Worm (Caenorhabditis elegans) whole organism, L3 larva: Measurements from ENCODE around the gene adbp-1.
"Not testable (repeated sequence)": the region's sequence is repeated elsewhere in the genome, so short reads cannot be mapped to it uniquely, and the experiment has no call there.

Experiments used
- R02D3.7 ChIP-seq: fragments of 150-350 bp; optimal IDR thresholded peaks from 2 replicates; lab custom pipeline; 2014; ENCODE audit warnings: missing biosample characterization, missing genetic modification characterization
- ZK546.5 ChIP-seq: sonication (generic microtip); optimal IDR thresholded peaks from 2 replicates; lab custom pipeline; 2017; ENCODE audit warnings: missing biosample characterization, missing genetic modification characterization
- aly-2 ChIP-seq: fragments of 150-350 bp; optimal IDR thresholded peaks from 2 replicates; lab custom pipeline; 2014; ENCODE audit warnings: missing biosample characterization, missing genetic modification characterization
- ama-1 ChIP-seq: fragments of 150-350 bp; optimal IDR thresholded peaks from 2 replicates; lab custom pipeline; 2018
- ceh-16 ChIP-seq: sonication (generic microtip); optimal IDR thresholded peaks from 2 replicates; lab custom pipeline; 2017; ENCODE audit warnings: missing biosample characterization, missing genetic modification characterization
- ceh-28 ChIP-seq: fragments of 150-350 bp; optimal IDR thresholded peaks from 2 replicates; lab custom pipeline; 2014; ENCODE audit warnings: missing biosample characterization, missing genetic modification reagents, missing genetic modification characterization
- ceh-82 ChIP-seq: fragments of 150-350 bp; optimal IDR thresholded peaks from 2 replicates; lab custom pipeline; 2014; ENCODE audit warnings: missing biosample characterization, missing genetic modification characterization
- ceh-9 ChIP-seq: sonication (generic microtip); optimal IDR thresholded peaks from 2 replicates; lab custom pipeline; 2018; ENCODE audit warnings: missing biosample characterization, missing genetic modification characterization
- egl-5 ChIP-seq: fragments of 150-350 bp; optimal IDR thresholded peaks from 2 replicates; lab custom pipeline; 2017; ENCODE audit warnings: missing biosample characterization, missing genetic modification reagents, missing genetic modification characterization, inconsistent platforms
- elt-1 ChIP-seq: fragments of 150-350 bp; optimal IDR thresholded peaks from 2 replicates; lab custom pipeline; 2014; ENCODE audit warnings: missing biosample characterization, missing genetic modification characterization
- elt-2 ChIP-seq: sonication (generic microtip); optimal IDR thresholded peaks from 2 replicates; lab custom pipeline; 2016; ENCODE audit warnings: missing genetic modification reagents, mild to moderate bottlenecking, missing genetic modification characterization, missing compliant biosample characterization
- elt-3 ChIP-seq, 3 experiments: fragments of 150-350 bp in 1 of 3; sonication (generic microtip) in 2 of 3; optimal IDR thresholded peaks; 2 replicates in 2 of 3; 4 replicates in 1 of 3; lab custom pipeline; 2014 to 2017; ENCODE audit warnings: missing biosample characterization in 3 of 3, missing genetic modification characterization in 3 of 3
- eor-1 ChIP-seq, 2 experiments: fragments of 150-350 bp; optimal IDR thresholded peaks; 2 replicates each; lab custom pipeline; 2014 to 2018; ENCODE audit warnings: missing biosample characterization in 2 of 2, missing genetic modification characterization in 2 of 2
- fkh-10 ChIP-seq: sonication (generic microtip); optimal IDR thresholded peaks from 2 replicates; lab custom pipeline; 2017; ENCODE audit warnings: missing biosample characterization, missing genetic modification reagents, missing genetic modification characterization
- hmg-11 ChIP-seq: sonication (generic microtip); optimal IDR thresholded peaks from 2 replicates; lab custom pipeline; 2016; ENCODE audit warnings: missing genetic modification characterization, missing compliant biosample characterization
- jun-1 ChIP-seq: fragments of 150-350 bp; optimal IDR thresholded peaks from 2 replicates; lab custom pipeline; 2014; ENCODE audit warnings: missing biosample characterization, missing genetic modification reagents, missing genetic modification characterization
- lin-15B ChIP-seq: fragments of 150-350 bp; optimal IDR thresholded peaks from 2 replicates; lab custom pipeline; 2014; ENCODE audit warnings: missing biosample characterization, missing genetic modification characterization
- lin-39 ChIP-seq: fragments of 150-350 bp; optimal IDR thresholded peaks from 2 replicates; lab custom pipeline; 2018; ENCODE audit warnings: missing biosample characterization, missing genetic modification reagents, missing genetic modification characterization
- lsy-12 ChIP-seq: sonication (generic microtip); optimal IDR thresholded peaks from 2 replicates; lab custom pipeline; 2016; ENCODE audit warnings: mild to moderate bottlenecking, missing genetic modification characterization, missing compliant biosample characterization
- mdl-1 ChIP-seq: fragments of 150-350 bp; optimal IDR thresholded peaks from 2 replicates; lab custom pipeline; 2014; ENCODE audit warnings: missing biosample characterization, missing genetic modification characterization
- mml-1 ChIP-seq: fragments of 150-350 bp; sonication (generic microtip); optimal IDR thresholded peaks from 3 replicates; lab custom pipeline; 2014; ENCODE audit warnings: missing biosample characterization, missing genetic modification characterization
- nfya-1 ChIP-seq: sonication (generic microtip); optimal IDR thresholded peaks from 2 replicates; lab custom pipeline; 2017; ENCODE audit warnings: missing genetic modification characterization, mild to moderate bottlenecking, missing compliant biosample characterization, antibody characterized with exemption, moderate library complexity; ENCODE audit not compliant: insufficient read depth
- nhr-11 ChIP-seq: fragments of 150-350 bp; optimal IDR thresholded peaks from 2 replicates; lab custom pipeline; 2014; ENCODE audit warnings: missing biosample characterization, missing genetic modification characterization
- nhr-12 ChIP-seq: fragments of 150-350 bp; optimal IDR thresholded peaks from 2 replicates; lab custom pipeline; 2014; ENCODE audit warnings: missing biosample characterization, missing genetic modification characterization
- nhr-23 ChIP-seq: fragments of 150-350 bp; optimal IDR thresholded peaks from 2 replicates; lab custom pipeline; 2014; ENCODE audit warnings: missing biosample characterization, missing genetic modification reagents, missing genetic modification characterization
- nhr-25 ChIP-seq: sonication (generic microtip); optimal IDR thresholded peaks from 2 replicates; lab custom pipeline; 2017; ENCODE audit warnings: missing biosample characterization, missing genetic modification characterization
- nhr-28 ChIP-seq: fragments of 150-350 bp; optimal IDR thresholded peaks from 2 replicates; lab custom pipeline; 2014; ENCODE audit warnings: missing biosample characterization, missing genetic modification characterization
- nhr-43 ChIP-seq: sonication (generic microtip); optimal IDR thresholded peaks from 2 replicates; lab custom pipeline; 2016; ENCODE audit warnings: mild to moderate bottlenecking, missing genetic modification characterization, missing compliant biosample characterization; ENCODE audit not compliant: poor library complexity, severe bottlenecking
- nhr-76 ChIP-seq: fragments of 150-350 bp; sonication (generic microtip); optimal IDR thresholded peaks from 5 replicates; lab custom pipeline; 2014; ENCODE audit warnings: missing biosample characterization, missing genetic modification characterization
- nhr-77 ChIP-seq: fragments of 150-350 bp; optimal IDR thresholded peaks from 2 replicates; lab custom pipeline; 2014; ENCODE audit warnings: missing biosample characterization, missing genetic modification characterization
- pqm-1 ChIP-seq: fragments of 150-350 bp; optimal IDR thresholded peaks from 2 replicates; lab custom pipeline; 2017; ENCODE audit warnings: missing biosample characterization, missing genetic modification characterization, inconsistent platforms
- sea-2 ChIP-seq: fragments of 150-350 bp; sonication (generic microtip); optimal IDR thresholded peaks from 4 replicates; lab custom pipeline; 2014; ENCODE audit warnings: missing biosample characterization, missing genetic modification reagents, missing genetic modification characterization
- skn-1 ChIP-seq: fragments of 150-350 bp; optimal IDR thresholded peaks from 2 replicates; lab custom pipeline; 2014; ENCODE audit warnings: missing biosample characterization, missing genetic modification characterization
- snpc-4 ChIP-seq: fragments of 150-350 bp; optimal IDR thresholded peaks from 2 replicates; lab custom pipeline; 2014; ENCODE audit warnings: missing biosample characterization, missing genetic modification characterization
- tbx-2 ChIP-seq: sonication (generic microtip); optimal IDR thresholded peaks from 2 replicates; lab custom pipeline; 2016; ENCODE audit warnings: mild to moderate bottlenecking, missing genetic modification characterization, missing compliant biosample characterization
- unc-62 ChIP-seq: fragments of 150-350 bp; sonication (generic microtip); optimal IDR thresholded peaks from 4 replicates; lab custom pipeline; 2014; ENCODE audit warnings: missing biosample characterization, missing genetic modification reagents, missing genetic modification characterization
- zag-1 ChIP-seq: fragments of 150-350 bp; optimal IDR thresholded peaks from 2 replicates; lab custom pipeline; 2014; ENCODE audit warnings: missing biosample characterization, missing genetic modification characterization
- ztf-11 ChIP-seq: fragments of 150-350 bp; optimal IDR thresholded peaks from 2 replicates; lab custom pipeline; 2014; ENCODE audit warnings: missing biosample characterization, missing genetic modification characterization
- ztf-4 ChIP-seq: fragments of 150-350 bp; optimal IDR thresholded peaks from 2 replicates; lab custom pipeline; 2014; ENCODE audit warnings: missing biosample characterization, missing genetic modification characterization

adbp-1 gene

DNA sequence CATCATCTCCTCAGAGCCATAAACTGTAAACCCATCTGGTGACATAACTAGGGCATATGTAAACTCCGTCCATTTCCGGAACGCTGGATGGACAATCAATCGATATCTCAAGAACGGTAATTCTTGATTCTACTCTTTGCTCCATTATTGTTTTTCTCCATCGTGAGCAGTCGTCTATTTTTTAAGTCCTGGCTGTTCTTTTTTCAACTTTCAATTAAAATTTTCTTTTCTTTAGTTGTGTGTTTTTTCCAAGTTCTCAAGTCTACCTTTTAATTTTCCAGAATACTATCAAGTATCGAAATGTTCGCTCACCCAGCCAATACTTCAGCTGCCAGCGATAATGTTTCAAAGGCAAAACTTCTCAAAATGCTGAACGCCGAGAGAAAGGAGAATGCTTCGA, 10.0 kb upstream of the adbp-1 start, which contains the start of gene C05D12.5:
Gene C05D12.5 (plus strand): TSS at position 301 of the 400 bp plus-strand sequence.
- TF ChIP-seq egl-5 = no peak
- TF ChIP-seq ztf-4 (tag; lab: Kevin White, UChicago) = no peak
- TF ChIP-seq nhr-12 = no peak
- no peak for TF ChIP-seq ama-1
- TF ChIP-seq mml-1 (tag; lab: Kevin White, UChicago) = no peak
- TF ChIP-seq ceh-28 = no peak
- no peak for TF ChIP-seq hmg-11
- no peak for TF ChIP-seq eor-1 (tag; optimal IDR thresholded peaks at IDR 0.05; lab: Kevin White, UChicago)
- TF ChIP-seq skn-1 (tag; lab: Kevin White, UChicago) = no peak
- no peak for TF ChIP-seq aly-2
- no peak for TF ChIP-seq nhr-25
- no peak for TF ChIP-seq elt-1 (tag; lab: Kevin White, UChicago)
- TF ChIP-seq ceh-82 (tag; lab: Kevin White, UChicago) = no peak
- TF ChIP-seq, all 47 proteins: peak for 0

DNA sequence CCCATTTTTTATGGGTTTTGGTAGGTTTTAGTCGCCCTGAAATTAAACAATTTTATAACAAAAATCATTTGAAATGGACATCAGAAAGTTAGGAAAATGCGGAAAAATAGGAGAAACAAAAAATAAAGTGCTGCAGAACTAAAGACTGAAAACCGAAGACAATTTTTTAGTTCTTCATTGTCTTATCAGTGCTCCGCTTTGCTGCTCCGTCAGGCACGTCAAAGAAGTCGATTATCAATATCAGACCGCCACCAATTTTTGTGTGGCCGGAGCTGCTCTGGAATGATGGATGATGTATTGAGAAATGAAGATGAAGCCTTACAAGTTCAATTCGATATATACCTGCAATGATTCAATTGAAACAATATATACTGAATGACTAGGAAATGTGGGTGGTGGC, 5.5 kb upstream of the adbp-1 start, which contains the start of gene vha-6:
Gene vha-6 (minus strand): TSS at position 36 of the 400 bp plus-strand sequence.
- TF ChIP-seq elt-3 (tag; optimal IDR thresholded peaks at IDR 0.05; lab: Kevin White, UChicago) (no peak), ceh-28 (no peak), pqm-1 (tag; lab: Kevin White, UChicago) (peak; percentile 69), elt-2 (tag; lab: Kevin White, UChicago) (peak; percentile 83)

DNA sequence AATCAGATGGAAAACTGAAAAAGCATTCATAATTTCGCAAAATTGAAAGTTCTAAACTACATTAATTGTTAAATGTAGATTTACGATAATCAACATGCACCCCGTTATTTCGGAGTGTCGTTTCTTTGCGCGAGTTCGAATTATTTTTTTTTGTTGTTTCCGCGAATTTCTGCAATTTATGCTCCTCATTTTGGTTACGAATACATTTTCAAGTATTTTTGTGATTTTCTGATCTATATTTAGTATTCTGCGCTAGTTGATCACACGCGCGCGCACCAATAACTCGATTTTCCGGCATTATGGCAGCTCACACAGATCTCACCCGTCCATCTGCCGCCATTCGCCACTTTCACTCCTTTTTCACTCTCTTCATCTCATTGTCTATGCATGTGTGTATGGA, 3.7 kb upstream of the adbp-1 start, which contains the start of gene VW02B12L.2:
Gene VW02B12L.2 (minus strand): TSS at position 65 of the 400 bp plus-strand sequence.
- TF ChIP-seq nhr-76 (tag; lab: Kevin White, UChicago) (no peak), lin-39 (tag; lab: Kevin White, UChicago) (peak; percentile 67), elt-2 (tag; lab: Kevin White, UChicago) (no peak), ZK546.5 (no peak), nhr-25 (peak; percentile 17), nhr-23 (tag; lab: Kevin White, UChicago) (peak; percentile 51), lin-15B (tag; lab: Kevin White, UChicago) (peak; percentile 46), zag-1 (tag; lab: Kevin White, UChicago) (no peak), unc-62 (GFP tag; lab: Kevin White, UChicago) (no peak), jun-1 (no peak), nhr-11 (no peak), nfya-1 (tag; lab: Kevin White, UChicago) (peak; percentile 37), ztf-11 (tag; lab: Kevin White, UChicago) (no peak), R02D3.7 (tag; lab: Kevin White, UChicago) (peak; percentile 85), skn-1 (tag; lab: Kevin White, UChicago) (no peak), mml-1 (tag; lab: Kevin White, UChicago) (no peak), ceh-28 (no peak), nhr-28 (tag; lab: Kevin White, UChicago) (no peak)
- TF ChIP-seq, all 47 proteins: peak for 6

DNA sequence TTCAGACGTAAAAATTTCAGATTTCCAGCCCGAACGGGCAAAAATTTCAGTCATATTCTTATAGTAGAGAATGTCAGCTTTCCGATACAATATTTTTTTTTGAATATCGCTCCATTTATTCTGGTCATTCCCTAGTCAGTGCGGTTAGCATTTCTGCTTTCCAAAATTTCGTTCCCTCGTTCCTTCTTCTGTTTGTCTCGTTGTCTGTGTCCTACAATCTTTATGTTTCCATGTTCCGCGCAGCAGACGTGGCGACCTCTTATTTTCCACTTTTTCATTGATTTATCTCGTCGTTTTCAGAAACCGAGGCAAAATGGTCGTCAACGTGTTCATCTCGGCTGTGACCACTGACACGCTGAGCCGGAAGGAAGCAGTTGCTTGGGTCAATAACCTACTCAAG, 1.5 kb upstream of the adbp-1 start, which contains the start of gene ebp-2:
Gene ebp-2 (plus strand): TSS at position 301 of the 400 bp plus-strand sequence.
- TF ChIP-seq hmg-11; aly-2; lin-15B (tag; lab: Kevin White, UChicago): not testable (repeated sequence)

DNA sequence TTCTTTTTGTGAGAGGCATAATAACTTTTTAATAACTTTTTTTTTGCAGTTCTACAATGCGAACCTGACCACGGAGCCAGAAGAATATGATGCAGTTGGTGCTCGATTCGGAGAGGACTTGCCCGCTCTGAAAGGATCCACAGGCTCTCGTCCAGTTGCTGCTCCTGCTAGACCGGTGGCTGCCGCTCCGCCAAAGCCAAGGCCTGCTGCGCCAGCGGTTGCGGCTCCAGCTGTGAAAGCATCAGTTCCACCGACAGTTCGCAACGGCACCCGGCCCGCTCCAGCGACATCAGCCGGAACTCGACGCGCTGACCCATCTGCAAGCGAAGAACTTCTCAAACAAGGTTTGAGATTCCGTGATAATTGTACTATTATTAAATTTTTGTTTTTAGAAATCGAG, 834 bp upstream of the adbp-1 start:
- TF ChIP-seq ama-1 = no peak
- TF ChIP-seq elt-3 (tag; optimal IDR thresholded peaks at IDR 0.05; lab: Kevin White, UChicago) = no peak
- no peak for TF ChIP-seq lsy-12
- TF ChIP-seq tbx-2 = no peak
- no peak for TF ChIP-seq ceh-9 (tag; lab: Kevin White, UChicago)

DNA sequence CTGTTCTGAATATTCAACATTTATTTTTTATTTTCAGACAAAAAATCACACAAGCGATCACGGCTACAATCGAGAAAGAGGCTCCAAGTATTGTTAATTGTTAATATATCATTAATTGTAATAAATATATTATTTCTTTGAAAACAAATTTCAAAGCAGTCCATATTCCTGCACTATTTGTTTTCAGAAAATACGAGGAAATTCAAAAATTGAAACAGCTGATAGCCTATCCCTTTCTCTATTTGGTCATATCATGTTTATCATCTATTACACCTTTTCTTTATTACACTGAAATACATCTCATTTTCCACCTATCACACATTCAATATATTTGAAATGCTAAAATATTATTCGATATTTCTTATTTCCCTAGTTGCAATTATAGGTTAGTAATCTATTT, 1.0 kb downstream of the adbp-1 start, which contains the start of gene W02B12.13:
Gene W02B12.13 (plus strand): TSS at position 301 of the 400 bp plus-strand sequence.
- TF ChIP-seq nhr-77 (tag; lab: Kevin White, UChicago) (no peak), ceh-16 (tag; lab: Kevin White, UChicago) (no peak), sea-2 (GFP tag; lab: Kevin White, UChicago) (no peak), elt-1 (tag; lab: Kevin White, UChicago) (no peak), unc-62 (GFP tag; lab: Kevin White, UChicago) (no peak), nhr-23 (tag; lab: Kevin White, UChicago) (no peak), fkh-10 (no peak), egl-5 (no peak), nhr-11 (no peak), snpc-4 (tag; lab: Kevin White, UChicago) (no peak), ztf-11 (tag; lab: Kevin White, UChicago) (no peak), pqm-1 (tag; lab: Kevin White, UChicago) (no peak), ztf-4 (tag; lab: Kevin White, UChicago) (no peak), lin-39 (tag; lab: Kevin White, UChicago) (no peak), nhr-43 (tag; lab: Kevin White, UChicago) (no peak), ceh-82 (tag; lab: Kevin White, UChicago) (no peak), jun-1 (no peak), eor-1 (tag; optimal IDR thresholded peaks at IDR 0.05; lab: Kevin White, UChicago) (no peak), mdl-1 (tag; lab: Kevin White, UChicago) (no peak), R02D3.7 (tag; lab: Kevin White, UChicago) (no peak)
- TF ChIP-seq, all 47 proteins: peak for 0
